Fruit fly (Drosophila melanogaster): ENCODE data around the gene Dpm3.

Gene Dpm3

dm6 chr3R:13400902-13401721 lies 1.7 kb downstream of the Dpm3 start (continued):
- TF ChIP-seq sv (GFP tag; optimal IDR thresholded peaks at IDR 0.05) (peak; percentile 85), dl (GFP tag; optimal IDR thresholded peaks at IDR 0.05; ENCODE audit: insufficient read depth in 1 of 2, partially characterized antibody in 2 of 2) (no peak), woc (GFP tag; optimal IDR thresholded peaks at IDR 0.05) (peak; percentile 92), brk (GFP tag; optimal IDR thresholded peaks at IDR 0.05) (peak; percentile 80), CrebA (GFP tag; optimal IDR thresholded peaks at IDR 0.05; ENCODE audit: borderline replicate concordance) (peak; percentile 27), Mio (GFP tag; optimal IDR thresholded peaks at IDR 0.05) (peak; percentile 24), pan (optimal IDR thresholded peaks at IDR 0.05) (no peak)

DNA sequence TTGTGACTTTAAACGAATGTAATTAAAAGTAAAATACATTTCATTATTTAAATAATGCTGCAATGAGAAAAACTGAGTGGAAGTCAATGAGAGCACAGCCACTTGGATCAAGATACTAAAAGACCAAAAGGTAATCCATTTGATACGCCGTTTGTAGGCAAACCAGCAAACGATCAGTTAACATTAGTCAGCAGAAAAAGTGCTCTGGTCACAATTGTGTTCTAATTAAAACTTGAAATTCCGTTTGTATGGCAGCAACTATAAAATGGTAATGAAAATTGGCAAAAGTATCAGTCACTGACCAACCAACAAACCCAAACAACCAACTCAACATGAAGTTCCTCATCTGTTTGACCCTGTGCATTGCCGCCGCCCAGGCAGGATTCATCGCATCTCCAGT lies 5.3 kb downstream of the Dpm3 start, which contains the start of gene CG14377:
CG14377 (plus strand) TSS at position 301 of the 400 bp plus-strand sequence.
- TF ChIP-seq tai (GFP tag; optimal IDR thresholded peaks at IDR 0.05) (no peak), jim (GFP tag; optimal IDR thresholded peaks at IDR 0.05) (no peak), Sp1 (GFP tag; optimal IDR thresholded peaks at IDR 0.05) (no peak), pan (optimal IDR thresholded peaks at IDR 0.05) (no peak), br (GFP tag; optimal IDR thresholded peaks at IDR 0.05) (no peak), Hr83 (GFP tag; optimal IDR thresholded peaks at IDR 0.05; ENCODE audit: poor library complexity, severe bottlenecking) (no peak), Dif (GFP tag; optimal IDR thresholded peaks at IDR 0.05; ENCODE audit: partially characterized antibody) (no peak), h (GFP tag; optimal IDR thresholded peaks at IDR 0.05) (no peak), fru (GFP tag; optimal IDR thresholded peaks at IDR 0.05) (no peak)

- TF ChIP-seq dsf (GFP tag; optimal IDR thresholded peaks at IDR 0.05; ENCODE audit: borderline replicate concordance) (no peak), OdsH (GFP tag; optimal IDR thresholded peaks at IDR 0.05) (no peak), GATAd (GFP tag; optimal IDR thresholded peaks at IDR 0.05) (no peak), lola (GFP tag; optimal IDR thresholded peaks at IDR 0.05) (no peak), Hr83 (GFP tag; optimal IDR thresholded peaks at IDR 0.05; ENCODE audit: poor library complexity, severe bottlenecking) (no peak), h (GFP tag; optimal IDR thresholded peaks at IDR 0.05) (no peak), Dfd (GFP tag; optimal IDR thresholded peaks at IDR 0.05) (no peak), Myc (optimal IDR thresholded peaks at IDR 0.05) (no peak), Sp1 (GFP tag; optimal IDR thresholded peaks at IDR 0.05) (no peak), sv (GFP tag; optimal IDR thresholded peaks at IDR 0.05) (no peak), Hnf4 (GFP tag; optimal IDR thresholded peaks at IDR 0.05) (no peak), sage (GFP tag; optimal IDR thresholded peaks at IDR 0.05) (no peak), woc (GFP tag; optimal IDR thresholded peaks at IDR 0.05) (no peak), CG32264 (GFP tag; optimal IDR thresholded peaks at IDR 0.05) (no peak), foxo (GFP tag; optimal IDR thresholded peaks at IDR 0.05) (no peak), CG9705 (GFP tag; optimal IDR thresholded peaks at IDR 0.05) (no peak), rgr (GFP tag; optimal IDR thresholded peaks at IDR 0.05) (no peak), usp (GFP tag; optimal IDR thresholded peaks at IDR 0.05) (no peak), Jra (GFP tag; optimal IDR thresholded peaks at IDR 0.05) (no peak)
These were observed 5.8 kb downstream of the Dpm3 start, which contains the start of gene CG14374 for dm6 chr3R:13397040-13397439. CG14374 (minus strand) TSS chr3R:13397140.

DNA sequence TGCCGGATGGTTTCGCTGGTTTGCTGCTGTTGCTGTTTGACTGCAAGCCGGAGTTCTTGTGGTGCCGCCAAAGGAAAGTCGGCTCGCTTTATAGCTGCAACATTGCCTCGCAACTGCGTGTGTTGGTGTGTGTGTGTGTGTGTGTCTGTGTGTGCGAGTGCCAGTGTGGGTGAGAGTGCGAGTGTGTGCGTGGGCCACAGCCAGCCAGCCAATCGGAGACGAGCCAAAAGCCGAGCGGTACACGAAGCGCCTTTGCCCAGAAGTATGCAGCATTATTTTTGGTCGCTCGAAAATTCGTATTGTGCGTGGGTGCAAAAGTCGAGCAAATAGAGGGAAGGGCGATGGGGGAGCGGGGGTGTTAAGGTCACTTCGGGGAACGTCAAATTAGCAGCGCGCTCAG lies 7.7 kb downstream of the Dpm3 start, which contains the start of gene CCHa2:
CCHa2 (minus strand) TSS at position 65 of the 400 bp plus-strand sequence.
- TF ChIP-seq h (GFP tag; optimal IDR thresholded peaks at IDR 0.05) (no peak), Dfd (GFP tag; optimal IDR thresholded peaks at IDR 0.05) (peak; percentile 54)

- TF ChIP-seq dl (GFP tag; optimal IDR thresholded peaks at IDR 0.05; ENCODE audit: insufficient read depth in 1 of 2, partially characterized antibody in 2 of 2), result no peak
- no peak for TF ChIP-seq sage (GFP tag; optimal IDR thresholded peaks at IDR 0.05)
- no peak for TF ChIP-seq N (GFP tag; optimal IDR thresholded peaks at IDR 0.05)
- TF ChIP-seq OdsH (GFP tag; optimal IDR thresholded peaks at IDR 0.05), result no peak
- no peak for TF ChIP-seq tai (GFP tag; optimal IDR thresholded peaks at IDR 0.05)
- TF ChIP-seq sv (GFP tag; optimal IDR thresholded peaks at IDR 0.05), result no peak
- TF ChIP-seq fru (GFP tag; optimal IDR thresholded peaks at IDR 0.05), result no peak
- TF ChIP-seq Jra (GFP tag; optimal IDR thresholded peaks at IDR 0.05), result no peak
- no peak for TF ChIP-seq woc (GFP tag; optimal IDR thresholded peaks at IDR 0.05)
- TF ChIP-seq Hr78 (GFP tag; optimal IDR thresholded peaks at IDR 0.05), result no peak
- TF ChIP-seq Hr83 (GFP tag; optimal IDR thresholded peaks at IDR 0.05; ENCODE audit: poor library complexity, severe bottlenecking), result no peak
- no peak for TF ChIP-seq Vsx2 (GFP tag; optimal IDR thresholded peaks at IDR 0.05; ENCODE audit: partially characterized antibody)
These were observed 9.8 kb downstream of the Dpm3 start for dm6 chr3R:13393009-13393408.

Measured in whole organism, wandering third instar larva.